Fruit fly (Drosophila melanogaster): ENCODE data around the gene CG4558.

CG4558 gene

DNA sequence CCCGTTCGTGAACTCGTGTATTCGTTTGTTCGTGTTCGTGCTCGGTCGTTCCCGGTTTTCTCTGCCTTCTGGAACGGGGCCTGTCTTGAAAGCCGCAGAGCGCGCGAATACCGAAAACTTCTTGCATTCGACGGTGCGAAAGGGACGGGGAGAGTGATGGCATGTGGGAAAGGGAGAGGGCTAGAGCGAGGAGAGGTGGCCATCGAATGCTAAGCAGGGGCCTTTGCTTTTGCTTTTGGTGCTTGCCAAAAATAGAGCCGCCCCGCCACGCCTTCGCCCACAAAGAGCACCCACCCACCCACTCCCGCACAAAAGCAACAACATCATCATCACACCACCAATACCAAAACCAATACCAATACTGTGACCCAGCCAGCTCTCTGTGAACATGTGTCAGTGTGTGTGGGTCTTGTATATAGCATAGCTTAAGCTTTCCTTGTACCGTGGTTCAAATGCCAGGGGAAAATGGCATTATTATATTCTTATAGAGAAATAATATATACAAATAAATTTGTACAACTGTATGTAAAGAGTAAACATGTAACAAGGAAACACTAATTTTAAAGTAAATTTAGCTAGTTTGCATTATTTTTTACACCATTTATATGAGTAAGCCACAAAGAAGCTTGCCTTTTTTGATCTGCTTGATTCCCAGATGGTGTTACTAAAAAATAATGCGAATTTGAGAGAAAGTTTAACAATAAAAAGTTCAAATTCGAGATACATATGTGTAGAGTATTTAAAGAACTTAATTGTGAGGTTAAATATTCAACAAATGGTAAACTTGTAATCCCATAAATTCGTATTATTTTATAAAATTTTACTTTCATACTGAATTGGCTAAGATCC is 17.8 kb downstream of the CG4558 start, which contains the start of gene CG14434 (continued):
- TF ChIP-seq Adf1 (GFP tag; IDR thresholded peaks at IDR 0.05) (peak; percentile 81), CG2120 (GFP tag; optimal IDR thresholded peaks at IDR 0.05) (peak; percentile 70), Sox100B (GFP tag; optimal IDR thresholded peaks at IDR 0.05) (peak; percentile 95), tx (GFP tag; optimal IDR thresholded peaks at IDR 0.05) (peak; percentile 44), HLHmδ (GFP tag; optimal IDR thresholded peaks at IDR 0.05) (no peak), sr (GFP tag; IDR thresholded peaks at IDR 0.05) (peak; percentile 45; the same call in 1 of the 3 replicates), Spps (tag; optimal IDR thresholded peaks at IDR 0.05) (peak; percentile 64), zfh2 (GFP tag; optimal IDR thresholded peaks at IDR 0.05) (peak; percentile 2), Bdp1 (GFP tag; optimal IDR thresholded peaks at IDR 0.05) (peak; percentile 15), YL-1 (GFP tag; optimal IDR thresholded peaks at IDR 0.05) (peak; percentile 49), CG17612 (GFP tag; IDR thresholded peaks at IDR 0.05) (no peak), trh (GFP tag; optimal IDR thresholded peaks at IDR 0.05) (peak; percentile 50), CG10543 (GFP tag; optimal IDR thresholded peaks at IDR 0.05) (peak; percentile 63), CG8924 (tag; optimal IDR thresholded peaks at IDR 0.05) (peak; percentile 82), gcm (GFP tag; optimal IDR thresholded peaks at IDR 0.05) (peak; percentile 36), chif (GFP tag; optimal IDR thresholded peaks at IDR 0.05) (peak; percentile 19 to 75), CG8478 (optimal IDR thresholded peaks at IDR 0.05) (no peak), Myb (GFP tag; optimal IDR thresholded peaks at IDR 0.05) (peak; percentile 42), fd102C (GFP tag; optimal IDR thresholded peaks at IDR 0.05) (no peak), tup (GFP tag; optimal IDR thresholded peaks at IDR 0.05) (no peak), Hr39 (optimal IDR thresholded peaks at IDR 0.05) (no peak), her (GFP tag; optimal IDR thresholded peaks at IDR 0.05) (no peak), nmo (GFP tag; optimal IDR thresholded peaks at IDR 0.05) (peak; percentile 90), dysf (GFP tag; IDR thresholded peaks at IDR 0.05) (peak; percentile 72), Atf6 (GFP tag; IDR thresholded peaks at IDR 0.05) (no peak), CG4617 (GFP tag; optimal IDR thresholded peaks at IDR 0.05; ENCODE audit: borderline replicate concordance) (peak; percentile 7), ssp (GFP tag; IDR thresholded peaks at IDR 0.05) (peak; percentile 34; the same call in 1 of the 2 replicates), CG9437 (GFP tag; optimal IDR thresholded peaks at IDR 0.05) (peak; percentile 92), Fer1 (GFP tag; optimal IDR thresholded peaks at IDR 0.05) (peak; percentile 60), CG10209 (GFP tag; optimal IDR thresholded peaks at IDR 0.05) (peak; percentile 78), CG11504 (tag; optimal IDR thresholded peaks at IDR 0.05) (peak; percentile 90), cad (GFP tag; optimal IDR thresholded peaks at IDR 0.05) (no peak), Poxn (GFP tag; IDR thresholded peaks at IDR 0.05) (no peak), CG2678 (tag; optimal IDR thresholded peaks at IDR 0.05) (peak; percentile 92), amos (GFP tag; IDR thresholded peaks at IDR 0.05; ENCODE audit: partially characterized antibody) (0 out of 2 replicates have a peak, but pooled peaks have one; percentile 6), fd96Cb (tag; optimal IDR thresholded peaks at IDR 0.05) (peak; percentile 86), CG7963 (GFP tag; IDR thresholded peaks at IDR 0.05; ENCODE audit: partially characterized antibody) (no peak), CG13775 (GFP tag; optimal IDR thresholded peaks at IDR 0.05) (peak; percentile 88), luna (GFP tag; optimal IDR thresholded peaks at IDR 0.05) (no peak), ara (GFP tag; IDR thresholded peaks at IDR 0.05) (peak; percentile 24; the same call in 1 of the 2 replicates), disco-r (GFP tag; optimal IDR thresholded peaks at IDR 0.05) (peak; percentile 44), HLH54F (GFP tag; optimal IDR thresholded peaks at IDR 0.05) (peak; percentile 60), CG12299 (tag; optimal IDR thresholded peaks at IDR 0.05) (peak; percentile 37), CG7271 (tag; optimal IDR thresholded peaks at IDR 0.05) (no peak), gcm2 (GFP tag; optimal IDR thresholded peaks at IDR 0.05) (no peak), Doc3 (GFP tag; IDR thresholded peaks at IDR 0.05; ENCODE audit: partially characterized antibody) (no peak), Neu2 (GFP tag; optimal IDR thresholded peaks at IDR 0.05; ENCODE audit: borderline replicate concordance) (no peak), run (tag; optimal IDR thresholded peaks at IDR 0.05) (peak; percentile 28), vfl (GFP tag; optimal IDR thresholded peaks at IDR 0.05) (peak; percentile 1)

Measured in whole organism, embryonic.